Fruit fly (Drosophila melanogaster) whole organism, embryonic: ENCODE data around the gene CG8891.

Experiments
- Atf3 ChIP-seq: fragments of 200-800 bp; sonication (Bioruptor generic); optimal IDR thresholded peaks from 3 replicates; lab custom pipeline; 2016; ENCODE audit warnings: missing biosample characterization, missing genetic modification characterization
- CG10147 ChIP-seq: fragments of 200-800 bp; sonication (Bioruptor generic); optimal IDR thresholded peaks from 2 replicates; lab custom pipeline; 2019; ENCODE audit warnings: missing biosample characterization, mild to moderate bottlenecking, missing genetic modification characterization, moderate library complexity
- CG10209 ChIP-seq: fragments of 200-800 bp; sonication (Bioruptor generic); optimal IDR thresholded peaks from 3 replicates; lab custom pipeline; 2017; ENCODE audit warnings: missing biosample characterization, mild to moderate bottlenecking, missing genetic modification characterization, missing genetic modification reagents
- CG10462 ChIP-seq: fragments of 200-800 bp; sonication (Bioruptor generic); optimal IDR thresholded peaks from 2 replicates; lab custom pipeline; 2016; ENCODE audit warnings: missing biosample characterization, missing genetic modification characterization
- CG11456 ChIP-seq: fragments of 200-800 bp; sonication (Bioruptor generic); IDR thresholded peaks from 3 replicates; pipeline ENCODE4 v1.3.6; 2022; ENCODE audit warnings: missing biosample characterization, missing genetic modification characterization
- CG11504 ChIP-seq: fragments of 200-800 bp; sonication (Bioruptor generic); optimal IDR thresholded peaks from 3 replicates; lab custom pipeline; 2019; ENCODE audit warnings: missing biosample characterization, mild to moderate bottlenecking, missing genetic modification characterization, moderate library complexity
- CG11723 ChIP-seq: fragments of 200-800 bp; sonication (Bioruptor generic); optimal IDR thresholded peaks from 2 replicates; lab custom pipeline; 2017; ENCODE audit warnings: missing biosample characterization, mild to moderate bottlenecking, missing genetic modification characterization
- CG12744 ChIP-seq: fragments of 200-800 bp; sonication (Bioruptor generic); optimal IDR thresholded peaks from 2 replicates; lab custom pipeline; 2016; ENCODE audit warnings: missing biosample characterization, missing genetic modification characterization
- CG13424 ChIP-seq: fragments of 200-800 bp; sonication (Bioruptor generic); optimal IDR thresholded peaks from 2 replicates; lab custom pipeline; 2019; ENCODE audit warnings: missing biosample characterization, mild to moderate bottlenecking, missing genetic modification characterization, moderate library complexity
- CG34376 ChIP-seq: fragments of 200-800 bp; sonication (Bioruptor generic); optimal IDR thresholded peaks from 2 replicates; lab custom pipeline; 2018; ENCODE audit warnings: missing biosample characterization, mild to moderate bottlenecking, missing genetic modification characterization
- CG42726 ChIP-seq: fragments of 200-800 bp; sonication (Bioruptor generic); IDR thresholded peaks from 2 replicates; pipeline ENCODE4 v1.3.6; 2022; ENCODE audit warnings: missing biosample characterization, missing genetic modification characterization; ENCODE audit not compliant: partially characterized antibody
- CG5953 ChIP-seq: fragments of 200-800 bp; sonication (Bioruptor generic); IDR thresholded peaks from 2 replicates; pipeline ENCODE4 v1.3.6; 2022; ENCODE audit warnings: missing biosample characterization, missing genetic modification characterization
- CG6813 ChIP-seq: fragments of 200-800 bp; sonication (Bioruptor generic); optimal IDR thresholded peaks from 2 replicates; lab custom pipeline; 2017; ENCODE audit warnings: missing biosample characterization, missing genetic modification characterization, mild to moderate bottlenecking, moderate library complexity, missing genetic modification reagents
- CG7372 ChIP-seq: fragments of 200-800 bp; sonication (Bioruptor generic); IDR thresholded peaks from 2 replicates; pipeline ENCODE4 v1.3.6; 2022; ENCODE audit warnings: missing biosample characterization, missing genetic modification characterization
- CG9609 ChIP-seq: fragments of 200-800 bp; sonication (Bioruptor generic); optimal IDR thresholded peaks from 3 replicates; lab custom pipeline; 2016; ENCODE audit warnings: missing biosample characterization, missing genetic modification characterization
- CoRest ChIP-seq: fragments of 200-800 bp; sonication (Bioruptor generic); optimal IDR thresholded peaks from 3 replicates; lab custom pipeline; 2018; ENCODE audit warnings: missing biosample characterization, mild to moderate bottlenecking, missing genetic modification characterization, moderate library complexity
- Dip3 ChIP-seq: fragments of 200-800 bp; sonication (Bioruptor generic); optimal IDR thresholded peaks from 3 replicates; lab custom pipeline; 2016; ENCODE audit warnings: missing biosample characterization, missing genetic modification characterization
- Dll ChIP-seq: fragments of 200-800 bp; sonication (Bioruptor generic); IDR thresholded peaks from 4 replicates; pipeline ENCODE4 v1.3.6; 2022; ENCODE audit warnings: missing biosample characterization, missing genetic modification characterization; ENCODE audit not compliant: partially characterized antibody
- Dref ChIP-seq: fragments of 200-800 bp; sonication (Bioruptor generic); IDR thresholded peaks from 2 replicates; pipeline ENCODE4 v1.3.6; 2022; ENCODE audit warnings: missing biosample characterization, missing genetic modification characterization
- ERR ChIP-seq: fragments of 200-800 bp; sonication (Bioruptor generic); optimal IDR thresholded peaks from 2 replicates; lab custom pipeline; 2016; ENCODE audit warnings: missing biosample characterization, missing genetic modification characterization
- HHEX ChIP-seq: fragments of 200-800 bp; sonication (Bioruptor generic); optimal IDR thresholded peaks from 3 replicates; lab custom pipeline; 2017; ENCODE audit warnings: missing biosample characterization, mild to moderate bottlenecking, missing genetic modification characterization, missing genetic modification reagents
- HLH3B ChIP-seq: fragments of 200-800 bp; sonication (Bioruptor generic); IDR thresholded peaks from 2 replicates; pipeline ENCODE4 v1.3.6; 2022; ENCODE audit warnings: missing biosample characterization, missing genetic modification characterization
- Hey ChIP-seq: fragments of 200-800 bp; sonication (Bioruptor generic); optimal IDR thresholded peaks from 3 replicates; lab custom pipeline; 2018; ENCODE audit warnings: missing biosample characterization, mild to moderate bottlenecking, missing genetic modification characterization
- Kr ChIP-seq: fragments of 200-800 bp; sonication (Bioruptor generic); optimal IDR thresholded peaks from 2 replicates; lab custom pipeline; 2017; ENCODE audit warnings: missing biosample characterization, mild to moderate bottlenecking, missing genetic modification characterization
- Mad ChIP-seq: fragments of 200-800 bp; sonication (Bioruptor generic); optimal IDR thresholded peaks from 2 replicates; lab custom pipeline; 2016; ENCODE audit warnings: missing biosample characterization, missing genetic modification characterization
- Nf-YB ChIP-seq: fragments of 200-800 bp; sonication (Bioruptor generic); optimal IDR thresholded peaks from 3 replicates; lab custom pipeline; 2019; ENCODE audit warnings: missing biosample characterization, mild to moderate bottlenecking, missing genetic modification characterization, moderate library complexity
- Scr ChIP-seq: fragments of 200-800 bp; sonication (Bioruptor generic); IDR thresholded peaks from 2 replicates; pipeline ENCODE4 v1.3.6; 2022; ENCODE audit warnings: missing biosample characterization, missing genetic modification characterization; ENCODE audit not compliant: partially characterized antibody
- Sry-δ ChIP-seq: fragments of 200-800 bp; sonication (Bioruptor generic); optimal IDR thresholded peaks from 2 replicates; lab custom pipeline; 2016; ENCODE audit warnings: missing biosample characterization, missing genetic modification characterization
- Tbp ChIP-seq: fragments of >200 bp; optimal IDR thresholded peaks from 2 replicates; lab custom pipeline; 2018; ENCODE audit warnings: missing biosample characterization, missing genetic modification characterization
- Usf ChIP-seq: fragments of 200-800 bp; sonication (Bioruptor generic); optimal IDR thresholded peaks from 2 replicates; lab custom pipeline; 2017; ENCODE audit warnings: missing genotype, missing biosample characterization, missing genetic modification characterization
- ash1 ChIP-seq: fragments of 200-800 bp; sonication (Bioruptor generic); optimal IDR thresholded peaks from 2 replicates; lab custom pipeline; 2018; ENCODE audit warnings: missing biosample characterization, mild to moderate bottlenecking, missing genetic modification characterization
- cas ChIP-seq: fragments of 200-800 bp; sonication (Bioruptor generic); IDR thresholded peaks from 2 replicates; pipeline ENCODE4 v1.3.6; 2022; ENCODE audit warnings: missing biosample characterization, missing genetic modification characterization
- dati ChIP-seq: fragments of 200-800 bp; sonication (Bioruptor generic); IDR thresholded peaks from 2 replicates; pipeline ENCODE4 v1.3.6; 2022; ENCODE audit warnings: missing biosample characterization, missing genetic modification characterization
- ems ChIP-seq: fragments of 200-800 bp; sonication (Bioruptor generic); optimal IDR thresholded peaks from 3 replicates; lab custom pipeline; 2016; ENCODE audit warnings: missing biosample characterization, missing genetic modification characterization
- gro ChIP-seq: fragments of 200-800 bp; sonication (Bioruptor generic); optimal IDR thresholded peaks from 2 replicates; lab custom pipeline; 2016; ENCODE audit warnings: missing biosample characterization, missing genetic modification characterization
- h ChIP-seq: fragments of >200 bp; optimal IDR thresholded peaks from 2 replicates; lab custom pipeline; 2017
- ind ChIP-seq: fragments of 200-800 bp; sonication (Bioruptor generic); optimal IDR thresholded peaks from 3 replicates; lab custom pipeline; 2016; ENCODE audit warnings: missing biosample characterization, missing genetic modification characterization
- ken ChIP-seq: fragments of 200-800 bp; sonication (Bioruptor generic); IDR thresholded peaks from 3 replicates; pipeline ENCODE4 v1.3.6; 2022; ENCODE audit warnings: missing biosample characterization, missing genetic modification characterization
- klu ChIP-seq: fragments of 200-800 bp; sonication (Bioruptor generic); IDR thresholded peaks from 2 replicates; pipeline ENCODE4 v1.3.6; 2022; ENCODE audit warnings: missing biosample characterization, missing genetic modification characterization
- nau ChIP-seq: fragments of 200-800 bp; sonication (Bioruptor generic); optimal IDR thresholded peaks from 3 replicates; lab custom pipeline; 2017; ENCODE audit warnings: missing biosample characterization, mild to moderate bottlenecking, missing genetic modification characterization, missing genetic modification reagents
- onecut ChIP-seq: fragments of 200-800 bp; sonication (Bioruptor generic); IDR thresholded peaks from 2 replicates; pipeline ENCODE4 v1.3.6; 2022; ENCODE audit warnings: missing biosample characterization, missing genetic modification characterization
- pzg ChIP-seq: fragments of 200-800 bp; sonication (Bioruptor generic); optimal IDR thresholded peaks from 3 replicates; lab custom pipeline; 2018; ENCODE audit warnings: missing biosample characterization, mild to moderate bottlenecking, missing genetic modification characterization, moderate library complexity
- sim ChIP-seq: fragments of 200-800 bp; sonication (Bioruptor generic); IDR thresholded peaks from 2 replicates; pipeline ENCODE4 v1.3.6; 2022; ENCODE audit warnings: missing biosample characterization, missing genetic modification characterization
- stc ChIP-seq: fragments of 200-800 bp; sonication (Bioruptor generic); IDR thresholded peaks from 2 replicates; pipeline ENCODE4 v1.3.6; 2022; ENCODE audit warnings: missing biosample characterization, missing genetic modification characterization
- tin ChIP-seq: fragments of 200-800 bp; sonication (Bioruptor generic); optimal IDR thresholded peaks from 3 replicates; lab custom pipeline; 2016; ENCODE audit warnings: missing biosample characterization, missing genetic modification characterization
- toy ChIP-seq: fragments of 200-800 bp; sonication (Bioruptor generic); IDR thresholded peaks from 2 replicates; pipeline ENCODE4 v1.3.6; 2022; ENCODE audit warnings: missing biosample characterization, missing genetic modification characterization
- tup ChIP-seq: fragments of 200-800 bp; sonication (Bioruptor generic); optimal IDR thresholded peaks from 2 replicates; lab custom pipeline; 2016; ENCODE audit warnings: missing biosample characterization, mild to moderate bottlenecking, missing genetic modification characterization, moderate library complexity
- wdn ChIP-seq: fragments of 200-800 bp; sonication (Bioruptor generic); IDR thresholded peaks from 2 replicates; pipeline ENCODE4 v1.3.6; 2022; ENCODE audit warnings: missing biosample characterization, missing genetic modification characterization
- wek ChIP-seq: fragments of 200-800 bp; sonication (Bioruptor generic); optimal IDR thresholded peaks from 3 replicates; lab custom pipeline; 2018; ENCODE audit warnings: missing biosample characterization, mild to moderate bottlenecking, missing genetic modification characterization, moderate library complexity

The CG8891 gene

dm6 chr2L:4997401-4998259, 18.5 kb upstream of the CG8891 start (continued):
- peak; percentile 98 for TF ChIP-seq wdn (GFP tag; lab: Robert Waterston, UW)
- peak; percentile 98 for TF ChIP-seq CG11723 (GFP tag; lab: Kevin White, UChicago)
- TF ChIP-seq Dref (GFP tag; lab: Robert Waterston, UW) = no peak; the same call in 1 of the 2 replicates
- peak; percentile 98 for TF ChIP-seq cas (GFP tag; lab: Robert Waterston, UW)
- TF ChIP-seq Hey (tag; lab: Kevin White, UChicago) = peak; percentile 87
- no peak for TF ChIP-seq h (lab: Kevin White, UChicago)
- TF ChIP-seq CG10462 (GFP tag; lab: Kevin White, UChicago) = peak; percentile 98
- TF ChIP-seq Usf (GFP tag; lab: Kevin White, UChicago) = peak; percentile 98
- TF ChIP-seq CG11456 (GFP tag; lab: Robert Waterston, UW) = peak; percentile 99
- peak; percentile 99 for TF ChIP-seq tin
- TF ChIP-seq CG42726 (GFP tag; lab: Robert Waterston, UW) = peak; percentile 68; the same call in 1 of the 2 replicates
- TF ChIP-seq stc (GFP tag; lab: Robert Waterston, UW) = peak; percentile 99
- peak; percentile 98 for TF ChIP-seq ERR (GFP tag; lab: Kevin White, UChicago)
- peak; percentile 99 for TF ChIP-seq ind (GFP tag; lab: Kevin White, UChicago)
- peak; percentile 87 for TF ChIP-seq Kr (GFP tag; lab: Kevin White, UChicago)
- peak; percentile 97 for TF ChIP-seq onecut (GFP tag; lab: Robert Waterston, UW)
- TF ChIP-seq sim (GFP tag; lab: Robert Waterston, UW) = peak; percentile 97
- TF ChIP-seq dati (GFP tag; lab: Robert Waterston, UW) = peak; percentile 99
- peak; percentile 98 for TF ChIP-seq tup (GFP tag; lab: Kevin White, UChicago)
- TF ChIP-seq Mad (GFP tag; lab: Kevin White, UChicago) = peak; percentile 98
- peak; percentile 99 for TF ChIP-seq CG6813 (GFP tag; lab: Kevin White, UChicago)
- TF ChIP-seq Scr (GFP tag; lab: Robert Waterston, UW) = peak; percentile 39; the same call in 1 of the 2 replicates
- peak; percentile 99 for TF ChIP-seq CG12744 (GFP tag; lab: Kevin White, UChicago)
- TF ChIP-seq HHEX (GFP tag; lab: Kevin White, UChicago) = peak; percentile 99
- TF ChIP-seq CG10147 (GFP tag; lab: Kevin White, UChicago) = peak; percentile 97
- TF ChIP-seq wek (GFP tag; lab: Kevin White, UChicago) = peak; percentile 96
- peak; percentile 41 for TF ChIP-seq pzg (GFP tag; lab: Kevin White, UChicago)
- peak; percentile 98 for TF ChIP-seq klu (GFP tag; lab: Robert Waterston, UW)
- peak; percentile 99 for TF ChIP-seq HLH3B (GFP tag; lab: Robert Waterston, UW)
- peak; percentile 97 for TF ChIP-seq CG34376 (GFP tag; lab: Kevin White, UChicago)
- peak; percentile 99 for TF ChIP-seq Atf3 (GFP tag; lab: Kevin White, UChicago)
- TF ChIP-seq nau (GFP tag; lab: Kevin White, UChicago) = peak; percentile 98
- TF ChIP-seq CG9609 (GFP tag; lab: Kevin White, UChicago) = peak; percentile 99
- peak; percentile 98 for TF ChIP-seq CG11504 (tag; lab: Kevin White, UChicago)
- TF ChIP-seq Dll (GFP tag; lab: Robert Waterston, UW) = peak; percentile 59; the same call in 1 of the 4 replicates
- no peak for TF ChIP-seq Tbp (GFP tag; lab: Kevin White, UChicago)
- peak; percentile 95 for TF ChIP-seq toy (GFP tag; lab: Robert Waterston, UW)
- peak; percentile 99 for TF ChIP-seq CG13424 (tag; lab: Kevin White, UChicago)
- TF ChIP-seq ken (GFP tag; lab: Robert Waterston, UW) = peak; percentile 99
- peak; percentile 99 for TF ChIP-seq Dip3 (GFP tag; lab: Kevin White, UChicago)
- peak; percentile 81 for TF ChIP-seq Sry-δ (GFP tag; lab: Kevin White, UChicago)
- peak; percentile 99 for TF ChIP-seq ems (GFP tag; lab: Kevin White, UChicago)
- TF ChIP-seq gro (GFP tag; lab: Kevin White, UChicago) = peak; percentile 99
- TF ChIP-seq Nf-YB (GFP tag; lab: Kevin White, UChicago) = peak; percentile 90
- peak; percentile 99 for TF ChIP-seq CG7372 (GFP tag; lab: Robert Waterston, UW)
- TF ChIP-seq CoRest (tag; lab: Kevin White, UChicago) = peak; percentile 99
- TF ChIP-seq CG10209 (GFP tag; lab: Kevin White, UChicago) = peak; percentile 99
- TF ChIP-seq CG5953 (GFP tag; lab: Robert Waterston, UW) = peak; percentile 99
- peak; percentile 93 for TF ChIP-seq ash1 (GFP tag; lab: Kevin White, UChicago)
